Fruit fly (Drosophila melanogaster): ENCODE results near the gene tws.

Gene tws

DNA sequence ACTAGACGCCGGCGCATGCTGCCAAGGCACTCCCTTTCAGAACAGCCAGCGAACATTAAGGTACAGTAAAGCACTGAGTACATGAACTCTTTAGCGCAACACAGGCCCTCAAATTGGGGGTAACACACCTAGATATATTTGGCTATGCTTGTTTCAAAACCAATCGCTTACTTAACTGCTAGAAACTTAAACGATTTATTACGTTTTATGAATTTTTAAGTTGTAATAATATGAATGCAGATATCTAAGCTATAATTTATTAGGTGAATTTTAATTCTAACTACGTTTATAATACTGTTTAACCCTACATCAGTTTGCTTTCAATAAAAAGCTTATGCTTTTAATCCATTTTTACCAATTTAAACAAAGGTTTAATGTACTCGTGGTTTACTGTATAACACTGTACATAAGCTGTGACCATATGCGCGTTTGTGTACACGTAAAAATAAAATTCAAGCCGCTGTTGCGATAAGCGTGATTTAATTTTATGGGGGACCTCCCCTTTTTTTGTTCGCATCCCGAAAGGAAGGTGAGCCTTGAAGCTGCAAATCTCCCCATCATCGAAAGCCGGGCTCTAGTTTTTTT, 37.4 kb upstream of the tws start (continued):
- peak; percentile 31 for TF ChIP-seq achi (GFP tag; optimal IDR thresholded peaks at IDR 0.05)
- no peak for TF ChIP-seq eg (GFP tag; IDR thresholded peaks at IDR 0.05)
- TF ChIP-seq CG6163 (GFP tag; IDR thresholded peaks at IDR 0.05): no peak
- TF ChIP-seq CG11294 (GFP tag; IDR thresholded peaks at IDR 0.05): no peak
- peak; percentile 2 for TF ChIP-seq CG34406 (GFP tag; optimal IDR thresholded peaks at IDR 0.05)
- TF ChIP-seq Eip78C (GFP tag): peak; percentile 90
- TF ChIP-seq Gug (GFP tag; IDR thresholded peaks at IDR 0.05): no peak
- TF ChIP-seq esn (GFP tag; optimal IDR thresholded peaks at IDR 0.05): peak; percentile 3
- TF ChIP-seq net (GFP tag; optimal IDR thresholded peaks at IDR 0.05): peak; percentile 38
- no peak for TF ChIP-seq CG10669 (GFP tag; optimal IDR thresholded peaks at IDR 0.05)
- no peak for TF ChIP-seq Lpt (GFP tag; optimal IDR thresholded peaks at IDR 0.05)
- peak; percentile 22 for TF ChIP-seq CG11762 (GFP tag; optimal IDR thresholded peaks at IDR 0.05; ENCODE audit: insufficient read depth)
- no peak for TF ChIP-seq Hr38 (GFP tag; optimal IDR thresholded peaks at IDR 0.05)
- TF ChIP-seq ss (GFP tag; optimal IDR thresholded peaks at IDR 0.05): peak; percentile 49 to 76
- TF ChIP-seq lz (GFP tag; optimal IDR thresholded peaks at IDR 0.05): no peak
- no peak for TF ChIP-seq svp (GFP tag)
- no peak for TF ChIP-seq cyc (GFP tag; optimal IDR thresholded peaks at IDR 0.05)
- no peak for TF ChIP-seq CG7368 (GFP tag; optimal IDR thresholded peaks at IDR 0.05)
- peak; percentile 31 for TF ChIP-seq Eip75B (GFP tag; optimal IDR thresholded peaks at IDR 0.05)
- peak; percentile 24 for TF ChIP-seq CG32006 (GFP tag; optimal IDR thresholded peaks at IDR 0.05)
- TF ChIP-seq CG6792 (GFP tag; optimal IDR thresholded peaks at IDR 0.05): no peak
- TF ChIP-seq pdm3 (GFP tag; optimal IDR thresholded peaks at IDR 0.05): peak; percentile 38
- TF ChIP-seq CG15336 (GFP tag; IDR thresholded peaks at IDR 0.05): no peak

DNA sequence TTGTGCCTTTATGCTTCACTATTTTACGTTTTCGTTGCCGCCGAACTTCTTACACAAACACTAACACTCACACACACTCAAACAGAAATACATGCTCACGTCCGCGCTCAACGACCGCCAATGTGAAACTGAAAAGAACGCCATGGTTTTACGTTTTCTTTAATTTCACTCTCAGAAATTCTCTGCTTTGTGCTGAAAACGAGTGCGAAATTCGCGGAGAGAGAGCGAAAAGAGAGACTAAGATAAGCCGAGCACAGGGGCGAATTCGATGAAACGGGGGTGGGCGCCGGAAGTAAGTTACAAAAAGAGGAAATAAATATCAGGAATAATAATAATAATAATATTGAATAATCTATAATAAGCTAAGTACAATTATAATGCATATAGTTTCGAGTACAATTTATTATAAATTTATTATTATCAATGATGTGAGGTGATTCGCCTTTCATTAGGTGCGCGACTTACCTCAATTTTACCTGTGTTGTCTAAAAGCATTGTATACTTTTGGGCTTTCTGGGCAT, 30.8 kb upstream of the tws start, which contains the start of gene Best1:
Gene Best1 (minus strand): TSS at position 132 of the 521 bp plus-strand sequence.
- TF ChIP-seq CG7368 (GFP tag; optimal IDR thresholded peaks at IDR 0.05) (peak; percentile 82), dsx (GFP tag; optimal IDR thresholded peaks at IDR 0.05; ENCODE audit: poor library complexity, severe bottlenecking) (peak; percentile 88), ss (GFP tag; optimal IDR thresholded peaks at IDR 0.05) (peak; percentile 86 to 91), Sox14 (GFP tag; optimal IDR thresholded peaks at IDR 0.05) (peak; percentile 87), OdsH (GFP tag; optimal IDR thresholded peaks at IDR 0.05) (peak; percentile 90), Hr38 (GFP tag; optimal IDR thresholded peaks at IDR 0.05) (no peak), Blimp-1 (GFP tag; optimal IDR thresholded peaks at IDR 0.05) (peak; percentile 89), CG11902 (GFP tag; optimal IDR thresholded peaks at IDR 0.05) (peak; percentile 98), Smox (GFP tag; optimal IDR thresholded peaks at IDR 0.05) (peak; percentile 86), vri (GFP tag; optimal IDR thresholded peaks at IDR 0.05) (peak; percentile 85), Sox102F (GFP tag; optimal IDR thresholded peaks at IDR 0.05) (peak; percentile 93), acj6 (GFP tag; optimal IDR thresholded peaks at IDR 0.05) (peak; percentile 90), CG11762 (GFP tag; optimal IDR thresholded peaks at IDR 0.05; ENCODE audit: insufficient read depth) (peak; percentile 89), Hr39 (GFP tag; optimal IDR thresholded peaks at IDR 0.05) (peak; percentile 77), Met (GFP tag; optimal IDR thresholded peaks at IDR 0.05) (peak; percentile 91), topi (GFP tag; optimal IDR thresholded peaks at IDR 0.05) (peak; percentile 86), CG3032 (tag; optimal IDR thresholded peaks at IDR 0.05) (peak; percentile 89), Ets21C (GFP tag; optimal IDR thresholded peaks at IDR 0.05) (peak; percentile 70), CG16779 (tag; optimal IDR thresholded peaks at IDR 0.05) (peak; percentile 93), CG10669 (GFP tag; optimal IDR thresholded peaks at IDR 0.05) (peak; percentile 89), Hr4 (GFP tag; optimal IDR thresholded peaks at IDR 0.05) (peak; percentile 88), pdm3 (GFP tag; optimal IDR thresholded peaks at IDR 0.05) (peak; percentile 86), Gug (GFP tag; IDR thresholded peaks at IDR 0.05) (peak; percentile 89), CG6276 (GFP tag; optimal IDR thresholded peaks at IDR 0.05) (peak; percentile 92), svp (GFP tag) (peak; percentile 95), CG8632 (GFP tag; optimal IDR thresholded peaks at IDR 0.05) (peak; percentile 95), CG3919 (GFP tag; optimal IDR thresholded peaks at IDR 0.05) (peak; percentile 96), Eip78C (GFP tag) (peak; percentile 96), CG9139 (GFP tag; optimal IDR thresholded peaks at IDR 0.05) (peak; percentile 83), CG11294 (GFP tag; IDR thresholded peaks at IDR 0.05) (peak; percentile 84), CG6808 (GFP tag; optimal IDR thresholded peaks at IDR 0.05) (peak; percentile 84), cyc (GFP tag; optimal IDR thresholded peaks at IDR 0.05) (peak; percentile 85), CG6854 (GFP tag; optimal IDR thresholded peaks at IDR 0.05) (peak; percentile 96), CG15336 (GFP tag; IDR thresholded peaks at IDR 0.05) (peak; percentile 95), CG34406 (GFP tag; optimal IDR thresholded peaks at IDR 0.05) (peak; percentile 96), CG1621 (tag; optimal IDR thresholded peaks at IDR 0.05) (peak; percentile 88), eg (GFP tag; IDR thresholded peaks at IDR 0.05) (peak; percentile 95), CG8319 (GFP tag; optimal IDR thresholded peaks at IDR 0.05) (peak; percentile 81), CG6163 (GFP tag; IDR thresholded peaks at IDR 0.05) (peak; percentile 96), Lpt (GFP tag; optimal IDR thresholded peaks at IDR 0.05) (peak; percentile 78), CG32006 (GFP tag; optimal IDR thresholded peaks at IDR 0.05) (peak; percentile 91)

Data from whole organism, prepupa.